Worm (Caenorhabditis elegans) whole organism, L1 larva: ENCODE data around the gene algn-3.

Experiments
- egl-27 ChIP-seq, 2 experiments: fragments of 150-350 bp in 1 of 2; sonication (generic microtip); optimal IDR thresholded peaks; 3 replicates each; lab custom pipeline; 2017 to 2018; ENCODE audit warnings: missing biosample characterization in 2 of 2, missing genetic modification characterization in 2 of 2, missing genetic modification reagents in 2 of 2
- nhr-77 ChIP-seq: fragments of 150-350 bp; optimal IDR thresholded peaks from 2 replicates; lab custom pipeline; 2014; ENCODE audit warnings: missing biosample characterization, missing genetic modification characterization
- pax-3 ChIP-seq: fragments of 200-800 bp; sonication (Bioruptor generic); optimal IDR thresholded peaks from 2 replicates; lab custom pipeline; 2018; ENCODE audit warnings: mild to moderate bottlenecking, missing genetic modification characterization, moderate library complexity, missing compliant biosample characterization
- snpc-4 ChIP-seq: fragments of 150-350 bp; optimal IDR thresholded peaks from 2 replicates; lab custom pipeline; 2014; ENCODE audit warnings: missing biosample characterization, missing genetic modification characterization
- xbp-1 ChIP-seq: sonication (generic microtip); optimal IDR thresholded peaks from 2 replicates; lab custom pipeline; 2016; ENCODE audit warnings: missing genetic modification characterization, missing compliant biosample characterization

DNA sequence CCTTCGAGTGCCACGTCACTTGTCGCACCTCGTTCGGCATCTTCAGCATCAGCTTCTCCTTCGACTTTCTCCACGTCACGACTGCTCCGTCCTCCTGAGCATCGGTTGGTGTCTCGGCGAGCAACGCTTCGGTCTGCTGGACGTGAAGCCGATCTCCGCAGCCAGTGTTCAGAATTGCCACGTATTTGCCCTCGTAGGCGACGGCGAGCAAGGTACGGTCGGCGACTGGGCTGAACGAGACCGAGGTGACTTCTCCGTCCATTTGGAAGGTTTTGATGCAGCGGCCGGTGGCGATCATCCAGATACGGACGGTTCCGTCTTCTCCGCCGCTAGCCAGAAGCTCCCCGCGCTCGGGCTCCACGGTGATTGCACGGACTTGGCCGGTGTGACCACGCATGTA lies 19.6 kb upstream of the algn-3 start:
- TF ChIP-seq egl-27 (tag; optimal IDR thresholded peaks at IDR 0.05; lab: Kevin White, UChicago) = no peak
- no peak for TF ChIP-seq nhr-77 (tag; lab: Kevin White, UChicago)
- no peak for TF ChIP-seq pax-3 (tag; lab: Kevin White, UChicago)
- TF ChIP-seq xbp-1 = no peak
- TF ChIP-seq snpc-4 = no peak
